Worm (Caenorhabditis elegans) whole organism, L4 larva: ENCODE results near the gene tmem-218.
A peak's percentile ranks its signal among the peaks of the same experiment; 100 is the strongest.

Experiments used
- ceh-62 ChIP-seq: sonication (generic microtip); optimal IDR thresholded peaks from 2 replicates; lab custom pipeline; 2017; ENCODE audit warnings: missing biosample characterization, missing genetic modification characterization
- ceh-82 ChIP-seq: sonication (generic microtip); optimal IDR thresholded peaks from 2 replicates; lab custom pipeline; 2017; ENCODE audit warnings: missing biosample characterization, missing genetic modification characterization
- fos-1 ChIP-seq: fragments of 150-350 bp; optimal IDR thresholded peaks from 2 replicates; lab custom pipeline; 2014; ENCODE audit warnings: missing biosample characterization, missing genetic modification characterization
- mdl-1 ChIP-seq, 2 experiments: fragments of 150-350 bp in 1 of 2; sonication (generic microtip) in 1 of 2; optimal IDR thresholded peaks; 2 replicates each; lab custom pipeline; 2014 to 2017; ENCODE audit warnings: missing biosample characterization in 2 of 2, missing genetic modification characterization in 2 of 2
- mep-1 ChIP-seq: fragments of 150-350 bp; sonication (generic microtip); optimal IDR thresholded peaks from 3 replicates; lab custom pipeline; 2014; ENCODE audit warnings: missing biosample characterization, missing genetic modification characterization
- set-16 ChIP-seq: fragments of 200-800 bp; sonication (Bioruptor generic); IDR thresholded peaks from 2 replicates; pipeline ENCODE4 v1.3.6; 2022; ENCODE audit warnings: missing genetic modification reagents, missing genetic modification characterization, missing compliant biosample characterization
- skn-1 ChIP-seq: fragments of 150-350 bp; optimal IDR thresholded peaks from 2 replicates; lab custom pipeline; 2014; ENCODE audit warnings: missing biosample characterization, missing genetic modification characterization
- unc-62 ChIP-seq, 3 experiments: fragments of 150-350 bp in 1 of 3; sonication (generic microtip); optimal IDR thresholded peaks in 2 of 3; peaks in 1 of 3; 1 replicate in 1 of 3; 2 replicates in 2 of 3; lab custom pipeline; 2014 to 2017; ENCODE audit warnings: missing biosample characterization in 3 of 3, missing genetic modification characterization in 3 of 3, missing genetic modification reagents in 3 of 3, missing genotype in 1 of 3
- zag-1 ChIP-seq: fragments of 150-350 bp; optimal IDR thresholded peaks from 2 replicates; lab custom pipeline; 2014; ENCODE audit warnings: missing biosample characterization, missing genetic modification characterization
- ztf-11 ChIP-seq: fragments of 150-350 bp; optimal IDR thresholded peaks from 2 replicates; lab custom pipeline; 2014; ENCODE audit warnings: missing biosample characterization, missing genetic modification characterization

DNA sequence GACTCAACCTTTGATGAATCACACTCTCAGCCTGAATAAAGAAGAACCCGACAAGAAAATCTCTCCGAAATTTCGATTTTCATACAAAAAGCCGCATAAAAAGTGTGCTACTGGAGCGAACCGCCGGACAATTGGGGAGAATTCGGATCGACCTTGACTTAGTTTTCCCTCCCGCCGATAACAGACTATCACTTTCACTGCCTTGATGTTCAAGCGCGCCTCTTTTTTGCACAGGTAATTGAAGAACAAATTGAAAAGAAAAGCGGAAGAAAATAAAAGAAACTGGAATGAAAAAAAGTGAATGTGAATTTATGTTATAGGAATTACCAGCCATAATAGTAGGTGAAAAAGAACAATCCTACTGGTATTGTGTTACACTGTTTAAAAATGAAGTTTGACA is 36.5 kb downstream of the tmem-218 start:
- TF ChIP-seq mep-1 (tag; lab: Kevin White, UChicago) (no peak), mdl-1 (tag; optimal IDR thresholded peaks at IDR 0.05; lab: Kevin White, UChicago) (no peak), ceh-62 (tag; lab: Kevin White, UChicago) (no peak), unc-62 (GFP tag; optimal IDR thresholded peaks at IDR 0.05 in 1 of 2; lab: Kevin White, UChicago) (peak in 1 of 2 experiments; percentile 25), unc-62 (tag; optimal IDR thresholded peaks at IDR 0.05; lab: Kevin White, UChicago) (no peak), skn-1 (no peak), ceh-82 (tag; lab: Kevin White, UChicago) (no peak), set-16 (GFP tag; lab: Robert Waterston, UW) (no peak), zag-1 (no peak), ztf-11 (tag; lab: Kevin White, UChicago) (no peak), fos-1 (tag; lab: Kevin White, UChicago) (no peak)
